Worm (Caenorhabditis elegans) whole organism, midembryonic: Measurements from ENCODE around the gene gst-28.

Experiments used
- flt-1 ChIP-seq: fragments of 200-800 bp; sonication (Bioruptor generic); IDR thresholded peaks from 2 replicates; pipeline ENCODE4 v1.3.6; 2022; ENCODE audit warnings: missing genetic modification characterization, missing compliant biosample characterization
- tab-1 ChIP-seq: fragments of 200-800 bp; sonication (Bioruptor generic); IDR thresholded peaks from 2 replicates; pipeline ENCODE4 v1.3.6; 2022; ENCODE audit warnings: missing genetic modification characterization, missing compliant biosample characterization

DNA sequence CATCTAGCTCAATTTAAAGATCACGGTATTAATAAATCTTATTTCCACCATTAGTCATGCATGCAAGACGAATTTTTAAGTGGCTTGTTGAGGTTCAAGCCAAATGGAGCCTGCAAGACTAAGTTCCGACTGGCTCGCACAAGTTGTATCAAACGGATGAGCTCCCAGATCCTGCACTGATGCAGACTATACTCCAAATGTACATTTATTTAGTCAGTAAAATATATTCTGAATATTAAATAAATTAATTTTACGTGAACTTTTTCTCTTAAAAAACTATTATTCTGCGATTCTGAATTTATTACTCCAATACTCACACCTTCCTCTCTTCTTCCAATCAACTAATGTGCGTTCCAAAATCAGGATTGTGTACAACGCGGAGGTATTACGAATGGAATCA, 8.3 kb upstream of the gst-28 start, which contains the start of gene Y53F4B.36:
- no peak for TF ChIP-seq flt-1
- no peak for TF ChIP-seq tab-1 (GFP tag; lab: Robert Waterston, UW)
